Worm (Caenorhabditis elegans) whole organism, late embryonic: Measurements from ENCODE around the gene srd-49.

ENCODE experiments used
- T23F11.4 ChIP-seq: fragments of 200-800 bp; sonication (Bioruptor generic); optimal IDR thresholded peaks from 2 replicates; lab custom pipeline; 2018; ENCODE audit warnings: mild to moderate bottlenecking, missing genetic modification characterization, missing compliant biosample characterization
- ahr-1 ChIP-seq: sonication (generic microtip); optimal IDR thresholded peaks from 2 replicates; lab custom pipeline; 2016; ENCODE audit warnings: missing genetic modification characterization, missing compliant biosample characterization
- ceh-22 ChIP-seq: sonication (generic microtip); optimal IDR thresholded peaks from 2 replicates; lab custom pipeline; 2017; ENCODE audit warnings: missing biosample characterization, missing genetic modification characterization
- ceh-24 ChIP-seq: sonication (generic microtip); optimal IDR thresholded peaks from 2 replicates; lab custom pipeline; 2016; ENCODE audit warnings: mild to moderate bottlenecking, missing genetic modification characterization, missing compliant biosample characterization
- ceh-31 ChIP-seq: sonication (generic microtip); optimal IDR thresholded peaks from 2 replicates; lab custom pipeline; 2016; ENCODE audit warnings: missing genetic modification characterization, missing compliant biosample characterization
- ceh-6 ChIP-seq: fragments of 200-800 bp; sonication (Bioruptor generic); optimal IDR thresholded peaks from 2 replicates; lab custom pipeline; 2018; ENCODE audit warnings: mild to moderate bottlenecking, missing genetic modification characterization, missing compliant biosample characterization
- elt-4 ChIP-seq: sonication (generic microtip); optimal IDR thresholded peaks from 2 replicates; lab custom pipeline; 2016; ENCODE audit warnings: missing genetic modification characterization, missing compliant biosample characterization
- eyg-1 ChIP-seq: sonication (generic microtip); optimal IDR thresholded peaks from 2 replicates; lab custom pipeline; 2016; ENCODE audit warnings: missing genotype, missing genetic modification characterization, missing compliant biosample characterization
- hlh-30 ChIP-seq: sonication (generic microtip); optimal IDR thresholded peaks from 2 replicates; lab custom pipeline; 2017; ENCODE audit warnings: antibody characterized with exemption, missing genetic modification characterization, missing compliant biosample characterization; ENCODE audit not compliant: insufficient read depth
- lin-11 ChIP-seq: fragments of 200-800 bp; sonication (Bioruptor generic); optimal IDR thresholded peaks from 2 replicates; lab custom pipeline; 2018; ENCODE audit warnings: mild to moderate bottlenecking, missing genetic modification characterization, missing compliant biosample characterization
- madf-2 ChIP-seq: sonication (generic microtip); optimal IDR thresholded peaks from 2 replicates; lab custom pipeline; 2017; ENCODE audit warnings: missing genetic modification characterization, missing compliant biosample characterization
- pax-1 ChIP-seq: fragments of 150-350 bp; optimal IDR thresholded peaks from 2 replicates; lab custom pipeline; 2014; ENCODE audit warnings: missing biosample characterization, missing genetic modification characterization
- pha-2 ChIP-seq: sonication (generic microtip); optimal IDR thresholded peaks from 2 replicates; lab custom pipeline; 2017; ENCODE audit warnings: mild to moderate bottlenecking, missing genetic modification characterization, missing compliant biosample characterization
- pqm-1 ChIP-seq: sonication (generic microtip); optimal IDR thresholded peaks from 2 replicates; lab custom pipeline; 2016; ENCODE audit warnings: missing genetic modification characterization, missing compliant biosample characterization
- pros-1 ChIP-seq: fragments of 150-350 bp; optimal IDR thresholded peaks from 2 replicates; lab custom pipeline; 2014; ENCODE audit warnings: missing biosample characterization, missing genetic modification reagents, missing genetic modification characterization
- sdc-2 ChIP-seq: sonication (generic microtip); optimal IDR thresholded peaks from 2 replicates; lab custom pipeline; 2016; ENCODE audit warnings: missing genotype, missing genetic modification characterization, missing compliant biosample characterization
- sox-4 ChIP-seq: sonication (generic microtip); optimal IDR thresholded peaks from 2 replicates; lab custom pipeline; 2017; ENCODE audit warnings: mild to moderate bottlenecking, missing genetic modification characterization, inconsistent platforms, missing compliant biosample characterization
- syd-9 ChIP-seq: sonication (generic microtip); optimal IDR thresholded peaks from 2 replicates; lab custom pipeline; 2016; ENCODE audit warnings: mild to moderate bottlenecking, missing genetic modification characterization, moderate library complexity, missing compliant biosample characterization
- unc-42 ChIP-seq: sonication (generic microtip); optimal IDR thresholded peaks from 2 replicates; lab custom pipeline; 2016; ENCODE audit warnings: missing genotype, missing genetic modification characterization, missing compliant biosample characterization

The srd-49 gene

ce11 chrV:10134077-10134693 lies 39.7 kb downstream of the srd-49 start, which contains the start of the genes C08B6.18, wdr-20 and C08B6.8:
C08B6.18 (minus strand) TSS chrV:10134127.
wdr-20 (minus strand) TSS chrV:10134158.
C08B6.8 (plus strand) TSS chrV:10134643.
- TF ChIP-seq unc-42 (tag; lab: Kevin White, UChicago) (peak; percentile 4), madf-2 (tag; lab: Kevin White, UChicago) (no peak)

- no peak for TF ChIP-seq pax-1 (tag; lab: Kevin White, UChicago)
- no peak for TF ChIP-seq syd-9 (tag; lab: Kevin White, UChicago)
- no peak for TF ChIP-seq ceh-31 (tag; lab: Kevin White, UChicago)
- TF ChIP-seq sox-4 (tag; lab: Kevin White, UChicago) = no peak
- TF ChIP-seq eyg-1 (tag; lab: Kevin White, UChicago) = no peak
- no peak for TF ChIP-seq ceh-24 (tag; lab: Kevin White, UChicago)
- no peak for TF ChIP-seq pha-2
- TF ChIP-seq pros-1 (tag; lab: Kevin White, UChicago) = no peak
- no peak for TF ChIP-seq hlh-30 (tag; lab: Kevin White, UChicago)
- TF ChIP-seq ceh-6 (GFP tag; lab: Kevin White, UChicago) = no peak
- TF ChIP-seq elt-4 (tag; lab: Kevin White, UChicago) = no peak
- TF ChIP-seq ahr-1 (tag; lab: Kevin White, UChicago) = no peak
- TF ChIP-seq lin-11 (tag; lab: Kevin White, UChicago) = no peak
- no peak for TF ChIP-seq T23F11.4
- no peak for TF ChIP-seq sdc-2
- no peak for TF ChIP-seq pqm-1 (tag; lab: Kevin White, UChicago)
- TF ChIP-seq ceh-22 (tag; lab: Kevin White, UChicago) = no peak
Observed at ce11 chrV:10145653-10146052, 51.2 kb downstream of the srd-49 start, which contains the start of gene C51E3.9. C51E3.9 (plus strand) TSS chrV:10145953.
